Fruit fly (Drosophila melanogaster): Measurements from ENCODE around the gene CG31431.

CG31431 gene

dm6 chr3R:21871348-21871940 lies 963 bp downstream of the CG31431 start:
- TF ChIP-seq rn (GFP tag; IDR thresholded peaks at IDR 0.05): no peak
- TF ChIP-seq CG12605 (GFP tag; IDR thresholded peaks at IDR 0.05): no peak
- TF ChIP-seq CG34367 (tag; optimal IDR thresholded peaks at IDR 0.05): no peak
- no peak for TF ChIP-seq CG13204 (GFP tag; optimal IDR thresholded peaks at IDR 0.05)
- TF ChIP-seq gl (tag; optimal IDR thresholded peaks at IDR 0.05): no peak
- TF ChIP-seq CG14655 (GFP tag; optimal IDR thresholded peaks at IDR 0.05): no peak
- no peak for TF ChIP-seq CG32121 (GFP tag; IDR thresholded peaks at IDR 0.05)
- no peak for TF ChIP-seq Pif1A (GFP tag; optimal IDR thresholded peaks at IDR 0.05)
- no peak for TF ChIP-seq Ets98B (GFP tag; IDR thresholded peaks at IDR 0.05)
- no peak for TF ChIP-seq Snoo (tag; optimal IDR thresholded peaks at IDR 0.05)

dm6 chr3R:21873439-21873838 lies 3.0 kb downstream of the CG31431 start, which contains the start of gene CG31178:
CG31178 (plus strand) TSS chr3R:21873739.
- TF ChIP-seq CG34367 (tag; optimal IDR thresholded peaks at IDR 0.05) (no peak), CG9948 (tag; optimal IDR thresholded peaks at IDR 0.05) (no peak), rn (GFP tag; IDR thresholded peaks at IDR 0.05) (no peak), CG8301 (tag; optimal IDR thresholded peaks at IDR 0.05) (no peak), CG17806 (tag; optimal IDR thresholded peaks at IDR 0.05) (no peak), CG15710 (tag; optimal IDR thresholded peaks at IDR 0.05) (no peak), CG4496 (GFP tag; IDR thresholded peaks at IDR 0.05) (no peak), CG13204 (GFP tag; optimal IDR thresholded peaks at IDR 0.05) (no peak), Snoo (tag; optimal IDR thresholded peaks at IDR 0.05) (no peak)

- TF ChIP-seq CG34367 (tag; optimal IDR thresholded peaks at IDR 0.05) (no peak), Pif1B (GFP tag; optimal IDR thresholded peaks at IDR 0.05) (no peak), CG13204 (GFP tag; optimal IDR thresholded peaks at IDR 0.05) (peak; percentile 26), CG32121 (GFP tag; IDR thresholded peaks at IDR 0.05) (peak; percentile 67), CG14655 (GFP tag; optimal IDR thresholded peaks at IDR 0.05) (no peak), D1 (tag; optimal IDR thresholded peaks at IDR 0.05) (no peak), gl (tag; optimal IDR thresholded peaks at IDR 0.05) (no peak), rn (GFP tag; IDR thresholded peaks at IDR 0.05) (no peak), CG17806 (tag; optimal IDR thresholded peaks at IDR 0.05) (no peak), Snoo (tag; optimal IDR thresholded peaks at IDR 0.05) (peak; percentile 47), CG8159 (tag; optimal IDR thresholded peaks at IDR 0.05) (peak; percentile 28), EcR (GFP tag; optimal IDR thresholded peaks at IDR 0.05) (peak; percentile 86), CG10348 (GFP tag; IDR thresholded peaks at IDR 0.05) (no peak), Pif1A (GFP tag; optimal IDR thresholded peaks at IDR 0.05) (peak; percentile 29), Ets98B (GFP tag; IDR thresholded peaks at IDR 0.05) (peak; percentile 81; the same call in 1 of the 2 replicates), CG15710 (tag; optimal IDR thresholded peaks at IDR 0.05) (peak; percentile 11), CG4496 (GFP tag; IDR thresholded peaks at IDR 0.05) (peak; percentile 61; the same call in 2 of the 3 replicates), CG8301 (tag; optimal IDR thresholded peaks at IDR 0.05) (no peak), CG12605 (GFP tag; IDR thresholded peaks at IDR 0.05) (peak; percentile 74; the same call in 1 of the 2 replicates), CG9948 (tag; optimal IDR thresholded peaks at IDR 0.05) (no peak), fd96Ca (GFP tag; IDR thresholded peaks at IDR 0.05) (peak; percentile 45; the same call in 1 of the 3 replicates)
Measured at dm6 chr3R:21874982-21875466, 4.5 kb downstream of the CG31431 start, which contains the start of gene CG6656. CG6656 (plus strand) TSS chr3R:21875293.

- TF ChIP-seq CG14655 (GFP tag; optimal IDR thresholded peaks at IDR 0.05) (no peak), CG13204 (GFP tag; optimal IDR thresholded peaks at IDR 0.05) (no peak), CG10348 (GFP tag; IDR thresholded peaks at IDR 0.05) (no peak), D1 (tag; optimal IDR thresholded peaks at IDR 0.05) (no peak), CG8301 (tag; optimal IDR thresholded peaks at IDR 0.05) (no peak), fd96Ca (GFP tag; IDR thresholded peaks at IDR 0.05) (no peak), Snoo (tag; optimal IDR thresholded peaks at IDR 0.05) (no peak), CG15710 (tag; optimal IDR thresholded peaks at IDR 0.05) (no peak), CG34367 (tag; optimal IDR thresholded peaks at IDR 0.05) (no peak)
Measured at dm6 chr3R:21877636-21878035, 7.2 kb downstream of the CG31431 start, which contains the start of gene P5CDh2. P5CDh2 (plus strand) TSS chr3R:21877936.

dm6 chr3R:21878473-21878872 lies 8.0 kb downstream of the CG31431 start, which contains the start of gene CG34148:
CG34148 (minus strand) TSS chr3R:21878686.
- TF ChIP-seq Pif1B (GFP tag; optimal IDR thresholded peaks at IDR 0.05) (no peak), CG17806 (tag; optimal IDR thresholded peaks at IDR 0.05) (no peak), gl (tag; optimal IDR thresholded peaks at IDR 0.05) (no peak), CG10348 (GFP tag; IDR thresholded peaks at IDR 0.05) (no peak), CG14655 (GFP tag; optimal IDR thresholded peaks at IDR 0.05) (no peak), CG34367 (tag; optimal IDR thresholded peaks at IDR 0.05) (no peak), D1 (tag; optimal IDR thresholded peaks at IDR 0.05) (no peak), Pif1A (GFP tag; optimal IDR thresholded peaks at IDR 0.05) (no peak), CG4496 (GFP tag; IDR thresholded peaks at IDR 0.05) (no peak), CG12605 (GFP tag; IDR thresholded peaks at IDR 0.05) (no peak), Ets98B (GFP tag; IDR thresholded peaks at IDR 0.05) (no peak)

dm6 chr3R:21880510-21880909 lies 10.0 kb downstream of the CG31431 start, which contains the start of gene CG31465:
CG31465 (plus strand) TSS chr3R:21880810.
- TF ChIP-seq Snoo (tag; optimal IDR thresholded peaks at IDR 0.05): no peak
- TF ChIP-seq D1 (tag; optimal IDR thresholded peaks at IDR 0.05): no peak
- no peak for TF ChIP-seq CG32121 (GFP tag; IDR thresholded peaks at IDR 0.05)
- TF ChIP-seq Pif1A (GFP tag; optimal IDR thresholded peaks at IDR 0.05): no peak
- TF ChIP-seq CG9948 (tag; optimal IDR thresholded peaks at IDR 0.05): no peak
- no peak for TF ChIP-seq CG15710 (tag; optimal IDR thresholded peaks at IDR 0.05)
- TF ChIP-seq CG17806 (tag; optimal IDR thresholded peaks at IDR 0.05): no peak
- TF ChIP-seq CG13204 (GFP tag; optimal IDR thresholded peaks at IDR 0.05): no peak
- TF ChIP-seq CG12605 (GFP tag; IDR thresholded peaks at IDR 0.05): no peak
- no peak for TF ChIP-seq CG8159 (tag; optimal IDR thresholded peaks at IDR 0.05)
- TF ChIP-seq EcR (GFP tag; optimal IDR thresholded peaks at IDR 0.05): no peak
- no peak for TF ChIP-seq CG14655 (GFP tag; optimal IDR thresholded peaks at IDR 0.05)
- no peak for TF ChIP-seq Ets98B (GFP tag; IDR thresholded peaks at IDR 0.05)
- TF ChIP-seq fd96Ca (GFP tag; IDR thresholded peaks at IDR 0.05): no peak
- no peak for TF ChIP-seq CG4496 (GFP tag; IDR thresholded peaks at IDR 0.05)
- TF ChIP-seq rn (GFP tag; IDR thresholded peaks at IDR 0.05): no peak
- no peak for TF ChIP-seq CG34367 (tag; optimal IDR thresholded peaks at IDR 0.05)
- no peak for TF ChIP-seq gl (tag; optimal IDR thresholded peaks at IDR 0.05)
- TF ChIP-seq CG8301 (tag; optimal IDR thresholded peaks at IDR 0.05): no peak
